Worm (Caenorhabditis elegans) whole organism, early embryonic: ENCODE results near the gene F58A6.2.
A peak's percentile ranks its signal among the peaks of the same experiment; 100 is the strongest.
"Not testable (repeated sequence)": the region's sequence is repeated elsewhere in the genome, so short reads cannot be mapped to it uniquely, and the experiment has no call there.

Source experiments
- B0310.2 ChIP-seq: sonication (generic microtip); optimal IDR thresholded peaks from 2 replicates; lab custom pipeline; 2016; ENCODE audit warnings: mild to moderate bottlenecking, missing genetic modification characterization, missing compliant biosample characterization
- F13C5.2 ChIP-seq: sonication (generic microtip); optimal IDR thresholded peaks from 2 replicates; lab custom pipeline; 2017; ENCODE audit warnings: mild to moderate bottlenecking, missing genetic modification characterization, inconsistent platforms, missing compliant biosample characterization
- aly-1 ChIP-seq: sonication (generic microtip); optimal IDR thresholded peaks from 2 replicates; lab custom pipeline; 2016; ENCODE audit warnings: missing genetic modification characterization, missing compliant biosample characterization
- ama-1 ChIP-seq: fragments of 150-350 bp; optimal IDR thresholded peaks from 2 replicates; lab custom pipeline; 2014
- ceh-13 ChIP-seq: fragments of 200-800 bp; sonication (Bioruptor generic); optimal IDR thresholded peaks from 2 replicates; lab custom pipeline; 2018; ENCODE audit warnings: mild to moderate bottlenecking, missing genetic modification characterization, missing compliant biosample characterization
- ceh-36 ChIP-seq: sonication (generic microtip); optimal IDR thresholded peaks from 2 replicates; lab custom pipeline; 2016; ENCODE audit warnings: missing genetic modification characterization, inconsistent platforms, missing compliant biosample characterization
- ets-7 ChIP-seq: sonication (generic microtip); optimal IDR thresholded peaks from 2 replicates; lab custom pipeline; 2016; ENCODE audit warnings: missing genotype, missing genetic modification characterization, missing compliant biosample characterization
- flt-1 ChIP-seq: fragments of 200-800 bp; sonication (Bioruptor generic); IDR thresholded peaks from 2 replicates; pipeline ENCODE4 v1.3.6; 2022; ENCODE audit warnings: missing genetic modification characterization, missing compliant biosample characterization
- hmbx-1 ChIP-seq: sonication (generic microtip); optimal IDR thresholded peaks from 2 replicates; lab custom pipeline; 2016; ENCODE audit warnings: mild to moderate bottlenecking, missing genetic modification characterization, missing compliant biosample characterization
- hmg-4 ChIP-seq: fragments of 200-800 bp; sonication (Bioruptor generic); optimal IDR thresholded peaks from 2 replicates; lab custom pipeline; 2018; ENCODE audit warnings: mild to moderate bottlenecking, missing genetic modification characterization, missing compliant biosample characterization
- hnd-1 ChIP-seq: sonication (generic microtip); optimal IDR thresholded peaks from 2 replicates; lab custom pipeline; 2016; ENCODE audit warnings: missing genetic modification characterization, missing compliant biosample characterization
- pes-1 ChIP-seq: fragments of 200-800 bp; sonication (Bioruptor generic); IDR thresholded peaks from 2 replicates; pipeline ENCODE4 v1.3.6; 2022; ENCODE audit warnings: missing genetic modification reagents, missing genetic modification characterization, missing compliant biosample characterization
- scrt-1 ChIP-seq: fragments of 200-800 bp; sonication (Bioruptor generic); IDR thresholded peaks from 2 replicates; pipeline ENCODE4 v1.3.6; 2022; ENCODE audit warnings: missing genetic modification characterization, missing compliant biosample characterization
- sea-1 ChIP-seq: fragments of 200-800 bp; sonication (Bioruptor generic); conservative IDR thresholded peaks from 2 replicates; pipeline ENCODE4 v1.3.6; 2022; ENCODE audit warnings: missing genetic modification characterization, missing compliant biosample characterization
- tbx-11 ChIP-seq: fragments of 200-800 bp; sonication (Bioruptor generic); IDR thresholded peaks from 2 replicates; pipeline ENCODE4 v1.3.6; 2022; ENCODE audit warnings: missing genetic modification characterization, missing compliant biosample characterization
- tbx-37 ChIP-seq: fragments of 200-800 bp; sonication (Bioruptor generic); conservative IDR thresholded peaks from 2 replicates; pipeline ENCODE4 v1.3.6; 2022; ENCODE audit warnings: missing genetic modification reagents, missing genetic modification characterization, missing compliant biosample characterization
- tra-4 ChIP-seq: sonication (generic microtip); optimal IDR thresholded peaks from 2 replicates; lab custom pipeline; 2017; ENCODE audit warnings: missing genetic modification characterization, missing compliant biosample characterization

Gene F58A6.2

DNA sequence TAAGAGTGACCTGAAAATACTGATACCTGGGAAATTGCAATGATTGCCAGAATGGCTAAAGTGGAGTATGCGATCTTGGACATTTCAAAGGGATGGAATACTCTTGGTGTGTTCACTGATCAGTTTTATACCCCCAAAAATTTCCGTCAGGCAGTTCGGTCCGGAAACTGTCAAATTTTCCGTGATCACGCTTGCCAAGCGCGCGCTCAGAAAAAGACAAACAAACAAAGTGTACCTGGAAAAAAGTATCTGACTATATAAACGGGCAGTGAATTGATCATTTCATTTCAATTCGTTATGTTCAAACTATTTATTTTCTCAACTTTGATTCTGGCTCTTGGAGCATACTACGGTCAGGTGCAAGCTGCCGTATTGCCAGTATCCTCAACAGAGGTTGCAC is 34.8 kb upstream of the F58A6.2 start, which contains the start of the genes idpb-3 and idpb-1:
Gene idpb-3, minus strand, starts transcription at position 101 of the 400 bp plus-strand sequence.
Gene idpb-1, plus strand, starts transcription at position 284 of the 400 bp plus-strand sequence.
- TF ChIP-seq tbx-11 (GFP tag; lab: Robert Waterston, UW) (no peak), sea-1 (GFP tag; lab: Robert Waterston, UW) (no peak), B0310.2 (tag; lab: Kevin White, UChicago) (no peak), ceh-36 (tag; lab: Kevin White, UChicago) (no peak), hmg-4 (GFP tag; lab: Kevin White, UChicago) (no peak), pes-1 (GFP tag; lab: Robert Waterston, UW) (no peak), tra-4 (tag; lab: Kevin White, UChicago) (no peak), ceh-13 (no peak), F13C5.2 (tag; lab: Kevin White, UChicago) (no peak)

DNA sequence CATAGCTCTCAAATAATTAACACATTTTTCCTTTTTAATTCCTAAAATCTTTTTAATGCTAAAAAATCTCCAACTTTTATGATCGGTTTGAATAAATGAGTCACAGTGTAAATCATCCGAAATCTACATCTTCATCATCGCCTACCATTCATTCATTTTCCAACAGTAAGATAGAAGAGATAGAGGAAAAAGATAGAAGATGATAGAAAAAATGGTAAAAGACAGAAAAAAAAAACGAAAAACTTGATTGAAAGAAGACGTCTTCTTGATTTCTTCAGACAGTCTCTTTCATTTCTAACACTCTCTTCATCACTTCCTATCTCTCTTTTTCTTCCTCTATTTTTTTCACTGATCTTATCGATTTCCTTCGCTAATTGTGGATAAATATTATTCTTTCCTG is 33.3 kb upstream of the F58A6.2 start:
- TF ChIP-seq hmbx-1, result no peak
- no peak for TF ChIP-seq ama-1
- TF ChIP-seq ceh-13, result no peak
- TF ChIP-seq pes-1 (GFP tag; lab: Robert Waterston, UW), result no peak
- TF ChIP-seq sea-1 (GFP tag; lab: Robert Waterston, UW), result no peak
- no peak for TF ChIP-seq hmg-4 (GFP tag; lab: Kevin White, UChicago)

- TF ChIP-seq ama-1 (no peak), tbx-37 (GFP tag; lab: Robert Waterston, UW) (no peak), tra-4 (tag; lab: Kevin White, UChicago) (no peak), aly-1 (no peak), sea-1 (GFP tag; lab: Robert Waterston, UW) (no peak), scrt-1 (no peak), flt-1 (GFP tag; lab: Robert Waterston, UW) (no peak), B0310.2 (tag; lab: Kevin White, UChicago) (no peak), ceh-36 (tag; lab: Kevin White, UChicago) (no peak), hnd-1 (no peak)
Measured at ce11 chrII:5103784-5104457, 32.6 kb upstream of the F58A6.2 start, which contains the start of the genes C04G6.11 and mpk-2. Gene C04G6.11, minus strand, starts transcription at chrII:5103834. Gene mpk-2, plus strand, starts transcription at chrII:5104118.

ce11 chrII:5105020-5105419 is 31.5 kb upstream of the F58A6.2 start:
- peak; percentile 82 for TF ChIP-seq tra-4 (tag; lab: Kevin White, UChicago)
- TF ChIP-seq flt-1 (GFP tag; lab: Robert Waterston, UW), result no peak; the same call in none of the 2 replicates
- TF ChIP-seq tbx-37 (GFP tag; lab: Robert Waterston, UW), result peak; percentile 96
- TF ChIP-seq hmg-4 (GFP tag; lab: Kevin White, UChicago), result peak; percentile 99
- TF ChIP-seq ets-7, result peak; percentile 95
- peak; percentile 97 for TF ChIP-seq F13C5.2 (tag; lab: Kevin White, UChicago)
- TF ChIP-seq hmbx-1, result peak; percentile 89
- peak; percentile 97 for TF ChIP-seq sea-1 (GFP tag; lab: Robert Waterston, UW)
- TF ChIP-seq hnd-1, result peak; percentile 92
- TF ChIP-seq ceh-13, result peak; percentile 98
- peak; percentile 97 for TF ChIP-seq ceh-36 (tag; lab: Kevin White, UChicago)
- TF ChIP-seq aly-1, result peak; percentile 99
- TF ChIP-seq tbx-11 (GFP tag; lab: Robert Waterston, UW), result peak; percentile 98
- TF ChIP-seq pes-1 (GFP tag; lab: Robert Waterston, UW), result peak; percentile 98
- TF ChIP-seq ama-1, result no peak
- TF ChIP-seq scrt-1, result peak; percentile 99
- peak; percentile 98 for TF ChIP-seq B0310.2 (tag; lab: Kevin White, UChicago)

ce11 chrII:5109693-5110092 is 26.8 kb upstream of the F58A6.2 start, which contains the start of gene F09C12.2:
Gene F09C12.2, plus strand, starts transcription at chrII:5110012.
- TF ChIP-seq B0310.2 (tag; lab: Kevin White, UChicago), result no peak
- TF ChIP-seq ama-1, result no peak
- TF ChIP-seq tra-4 (tag; lab: Kevin White, UChicago), result no peak
- TF ChIP-seq scrt-1, result no peak
- TF ChIP-seq tbx-37 (GFP tag; lab: Robert Waterston, UW), result no peak
- TF ChIP-seq hnd-1, result no peak
- TF ChIP-seq ceh-36 (tag; lab: Kevin White, UChicago), result no peak
- TF ChIP-seq F13C5.2 (tag; lab: Kevin White, UChicago), result no peak
- TF ChIP-seq pes-1 (GFP tag; lab: Robert Waterston, UW), result no peak
- TF ChIP-seq flt-1 (GFP tag; lab: Robert Waterston, UW), result no peak
- TF ChIP-seq aly-1, result no peak
- no peak for TF ChIP-seq hmbx-1
- no peak for TF ChIP-seq hmg-4 (GFP tag; lab: Kevin White, UChicago)
- TF ChIP-seq sea-1 (GFP tag; lab: Robert Waterston, UW), result no peak
- TF ChIP-seq tbx-11 (GFP tag; lab: Robert Waterston, UW), result no peak
- TF ChIP-seq ceh-13, result no peak
- no peak for TF ChIP-seq ets-7

ce11 chrII:5112082-5112481 is 24.4 kb upstream of the F58A6.2 start, which contains the start of gene F09C12.8:
Gene F09C12.8, plus strand, starts transcription at chrII:5112382.
- TF ChIP-seq tbx-37 (GFP tag; lab: Robert Waterston, UW) (no peak), scrt-1 (no peak), F13C5.2 (tag; lab: Kevin White, UChicago) (no peak), hnd-1 (no peak), aly-1 (no peak), B0310.2 (tag; lab: Kevin White, UChicago) (no peak), pes-1 (GFP tag; lab: Robert Waterston, UW) (no peak), flt-1 (GFP tag; lab: Robert Waterston, UW) (no peak), ama-1 (no peak), tra-4 (tag; lab: Kevin White, UChicago) (no peak), hmbx-1 (no peak), ceh-36 (tag; lab: Kevin White, UChicago) (no peak), ceh-13 (no peak), hmg-4 (GFP tag; lab: Kevin White, UChicago) (no peak), tbx-11 (GFP tag; lab: Robert Waterston, UW) (no peak), sea-1 (GFP tag; lab: Robert Waterston, UW) (no peak), ets-7 (no peak)

- TF ChIP-seq ets-7; aly-1; tbx-11 (GFP tag; lab: Robert Waterston, UW): not testable (repeated sequence)
Measured at ce11 chrII:5115235-5115634, 21.3 kb upstream of the F58A6.2 start, which contains the start of gene msp-74. Gene msp-74, minus strand, starts transcription at chrII:5115335.
